Worm (Caenorhabditis elegans): ENCODE results near the gene Y70C5A.4.

ce11 chrV:16588428-16588827 is 29.1 kb upstream of the Y70C5A.4 start, which contains the start of gene srw-73:
- no peak for TF ChIP-seq sox-4 (tag; optimal IDR thresholded peaks at IDR 0.05)
- no peak for TF ChIP-seq hlh-6 (tag; optimal IDR thresholded peaks at IDR 0.05)
- no peak for TF ChIP-seq ceh-22 (tag; optimal IDR thresholded peaks at IDR 0.05)
- no peak for TF ChIP-seq hlh-8 (tag; optimal IDR thresholded peaks at IDR 0.05)
- TF ChIP-seq unc-55 (GFP tag; optimal IDR thresholded peaks at IDR 0.05), result no peak
- no peak for TF ChIP-seq pqm-1 (tag; optimal IDR thresholded peaks at IDR 0.05)
- no peak for TF ChIP-seq eyg-1 (tag; optimal IDR thresholded peaks at IDR 0.05)
- TF ChIP-seq mec-3 (tag; optimal IDR thresholded peaks at IDR 0.05; ENCODE audit: borderline replicate concordance), result no peak
